Worm (Caenorhabditis elegans): Measurements from ENCODE around the gene gcy-4.

- no peak for TF ChIP-seq ref-1 (GFP tag; conservative IDR thresholded peaks at IDR 0.05)
- no peak for TF ChIP-seq flt-1 (GFP tag; IDR thresholded peaks at IDR 0.05)
Observed at ce11 chrII:10315252-10315651, 6.6 kb upstream of the gcy-4 start, which contains the start of gene idpp-8.

All from whole organism, midembryonic.